Fruit fly (Drosophila melanogaster) whole organism, prepupa: ENCODE data around the gene CG5808.

Source experiments
- Blimp-1 ChIP-seq: fragments of 200-800 bp; sonication (Bioruptor generic); optimal IDR thresholded peaks from 3 replicates; lab custom pipeline; 2017; ENCODE audit warnings: missing biosample characterization, missing genetic modification characterization, mild to moderate bottlenecking, moderate library complexity, missing genetic modification reagents
- CG10631 ChIP-seq: fragments of 200-800 bp; sonication (Bioruptor generic); optimal IDR thresholded peaks from 2 replicates; lab custom pipeline; 2016; ENCODE audit warnings: missing biosample characterization, missing genetic modification characterization
- CG11294 ChIP-seq: fragments of 200-800 bp; sonication (Bioruptor generic); IDR thresholded peaks from 2 replicates; pipeline ENCODE4 v1.3.6; 2022; ENCODE audit warnings: missing biosample characterization, missing genetic modification characterization
- CG11902 ChIP-seq: fragments of 200-800 bp; sonication (Bioruptor generic); optimal IDR thresholded peaks from 3 replicates; lab custom pipeline; 2016; ENCODE audit warnings: missing biosample characterization, missing genetic modification characterization
- CG16779 ChIP-seq: fragments of 200-800 bp; sonication (Bioruptor generic); optimal IDR thresholded peaks from 3 replicates; lab custom pipeline; 2017; ENCODE audit warnings: missing biosample characterization, mild to moderate bottlenecking, missing genetic modification characterization
- CG3032 ChIP-seq: fragments of 200-800 bp; optimal IDR thresholded peaks from 2 replicates; lab custom pipeline; 2019; ENCODE audit warnings: missing biosample characterization, mild to moderate bottlenecking, missing genetic modification characterization, moderate library complexity
- CG31627 ChIP-seq: fragments of 200-800 bp; sonication (Bioruptor generic); optimal IDR thresholded peaks from 3 replicates; lab custom pipeline; 2016; ENCODE audit warnings: missing biosample characterization, missing genetic modification characterization
- CG4318 ChIP-seq: fragments of 200-800 bp; sonication (Bioruptor generic); optimal IDR thresholded peaks from 3 replicates; lab custom pipeline; 2017; ENCODE audit warnings: missing biosample characterization, mild to moderate bottlenecking, missing genetic modification characterization
- CG6792 ChIP-seq: fragments of 200-800 bp; sonication (Bioruptor generic); optimal IDR thresholded peaks from 3 replicates; lab custom pipeline; 2016; ENCODE audit warnings: missing biosample characterization, missing genetic modification characterization
- CG6808 ChIP-seq: fragments of 200-800 bp; sonication (Bioruptor generic); optimal IDR thresholded peaks from 3 replicates; lab custom pipeline; 2017; ENCODE audit warnings: missing biosample characterization, missing genetic modification characterization, mild to moderate bottlenecking, moderate library complexity, missing genetic modification reagents
- CG8632 ChIP-seq: fragments of 200-800 bp; sonication (Bioruptor generic); optimal IDR thresholded peaks from 3 replicates; lab custom pipeline; 2016; ENCODE audit warnings: missing biosample characterization, missing genetic modification characterization
- CG9139 ChIP-seq: fragments of 200-800 bp; sonication (Bioruptor generic); optimal IDR thresholded peaks from 3 replicates; lab custom pipeline; 2017; ENCODE audit warnings: missing biosample characterization, mild to moderate bottlenecking, missing genetic modification characterization
- Eip75B ChIP-seq: fragments of 200-800 bp; sonication (Bioruptor generic); optimal IDR thresholded peaks from 3 replicates; lab custom pipeline; 2016; ENCODE audit warnings: missing biosample characterization, missing genetic modification characterization
- Eip78C ChIP-seq: fragments of 200-800 bp; sonication (Bioruptor generic); peaks from one replicate; lab custom pipeline; 2016; ENCODE audit warnings: missing biosample characterization, missing genetic modification characterization
- Ets21C ChIP-seq: fragments of 200-800 bp; sonication (Bioruptor generic); optimal IDR thresholded peaks from 3 replicates; lab custom pipeline; 2016; ENCODE audit warnings: missing biosample characterization, missing genetic modification characterization
- Hr39 ChIP-seq: fragments of 200-800 bp; sonication (Bioruptor generic); optimal IDR thresholded peaks from 2 replicates; lab custom pipeline; 2016; ENCODE audit warnings: missing biosample characterization, missing genetic modification characterization
- Lpt ChIP-seq: fragments of 200-800 bp; sonication (Bioruptor generic); optimal IDR thresholded peaks from 3 replicates; lab custom pipeline; 2016; ENCODE audit warnings: missing biosample characterization, missing genetic modification characterization
- Met ChIP-seq: fragments of 200-800 bp; sonication (Bioruptor generic); optimal IDR thresholded peaks from 3 replicates; lab custom pipeline; 2016; ENCODE audit warnings: missing biosample characterization, missing genetic modification characterization
- OdsH ChIP-seq: fragments of 200-800 bp; sonication (Bioruptor generic); optimal IDR thresholded peaks from 3 replicates; lab custom pipeline; 2016; ENCODE audit warnings: missing biosample characterization, missing genetic modification characterization
- Sox102F ChIP-seq: fragments of 200-800 bp; sonication (Bioruptor generic); optimal IDR thresholded peaks from 2 replicates; lab custom pipeline; 2016; ENCODE audit warnings: missing biosample characterization, mild to moderate bottlenecking, missing genetic modification characterization
- Sox14 ChIP-seq: fragments of 200-800 bp; sonication (Bioruptor generic); optimal IDR thresholded peaks from 3 replicates; lab custom pipeline; 2016; ENCODE audit warnings: missing biosample characterization, missing genetic modification characterization
- Sox15 ChIP-seq: fragments of 200-800 bp; sonication (Bioruptor generic); optimal IDR thresholded peaks from 3 replicates; lab custom pipeline; 2016; ENCODE audit warnings: missing biosample characterization, missing genetic modification characterization
- acj6 ChIP-seq: fragments of 200-800 bp; sonication (Bioruptor generic); optimal IDR thresholded peaks from 3 replicates; lab custom pipeline; 2016; ENCODE audit warnings: missing biosample characterization, missing genetic modification characterization
- cyc ChIP-seq: fragments of 200-800 bp; sonication (Bioruptor generic); optimal IDR thresholded peaks from 3 replicates; lab custom pipeline; 2016; ENCODE audit warnings: missing biosample characterization, missing genetic modification characterization
- dsx ChIP-seq: fragments of 200-800 bp; optimal IDR thresholded peaks from 3 replicates; lab custom pipeline; 2019; ENCODE audit warnings: missing biosample characterization, mild to moderate bottlenecking, missing genetic modification characterization, moderate library complexity; ENCODE audit not compliant: poor library complexity, severe bottlenecking
- esn ChIP-seq: fragments of 200-800 bp; sonication (Bioruptor generic); optimal IDR thresholded peaks from 2 replicates; lab custom pipeline; 2016; ENCODE audit warnings: missing biosample characterization, mild to moderate bottlenecking, missing genetic modification characterization, moderate library complexity
- fd59A ChIP-seq: fragments of 200-800 bp; sonication (Bioruptor generic); optimal IDR thresholded peaks from 2 replicates; lab custom pipeline; 2017; ENCODE audit warnings: missing biosample characterization, mild to moderate bottlenecking, missing genetic modification characterization, missing genetic modification reagents
- fkh ChIP-seq: fragments of 200-800 bp; sonication (Bioruptor generic); optimal IDR thresholded peaks from 3 replicates; lab custom pipeline; 2017; ENCODE audit warnings: missing biosample characterization, mild to moderate bottlenecking, missing genetic modification characterization, moderate library complexity
- lz ChIP-seq: fragments of 200-800 bp; sonication (Bioruptor generic); optimal IDR thresholded peaks from 3 replicates; lab custom pipeline; 2016; ENCODE audit warnings: missing biosample characterization, missing genetic modification characterization
- net ChIP-seq: fragments of 200-800 bp; sonication (Bioruptor generic); optimal IDR thresholded peaks from 3 replicates; lab custom pipeline; 2016; ENCODE audit warnings: missing biosample characterization, missing genetic modification characterization
- salr ChIP-seq, 2 experiments: fragments of 200-800 bp; sonication (Bioruptor generic); optimal IDR thresholded peaks; 3 replicates each; lab custom pipeline; 2016 to 2018; ENCODE audit warnings: missing biosample characterization in 2 of 2, missing genetic modification characterization in 2 of 2, mild to moderate bottlenecking in 1 of 2
- spab ChIP-seq: fragments of 200-800 bp; sonication (Bioruptor generic); optimal IDR thresholded peaks from 2 replicates; lab custom pipeline; 2017; ENCODE audit warnings: missing biosample characterization, mild to moderate bottlenecking, missing genetic modification characterization, missing genetic modification reagents
- svp ChIP-seq: fragments of 200-800 bp; sonication (Bioruptor generic); peaks from one replicate; lab custom pipeline; 2016; ENCODE audit warnings: missing biosample characterization, missing genetic modification characterization
- topi ChIP-seq: fragments of 200-800 bp; sonication (Bioruptor generic); optimal IDR thresholded peaks from 3 replicates; lab custom pipeline; 2016; ENCODE audit warnings: missing biosample characterization, missing genetic modification characterization
- vri ChIP-seq: fragments of 200-800 bp; sonication (Bioruptor generic); optimal IDR thresholded peaks from 3 replicates; lab custom pipeline; 2016; ENCODE audit warnings: missing biosample characterization, mild to moderate bottlenecking, missing genetic modification characterization

Gene CG5808

DNA sequence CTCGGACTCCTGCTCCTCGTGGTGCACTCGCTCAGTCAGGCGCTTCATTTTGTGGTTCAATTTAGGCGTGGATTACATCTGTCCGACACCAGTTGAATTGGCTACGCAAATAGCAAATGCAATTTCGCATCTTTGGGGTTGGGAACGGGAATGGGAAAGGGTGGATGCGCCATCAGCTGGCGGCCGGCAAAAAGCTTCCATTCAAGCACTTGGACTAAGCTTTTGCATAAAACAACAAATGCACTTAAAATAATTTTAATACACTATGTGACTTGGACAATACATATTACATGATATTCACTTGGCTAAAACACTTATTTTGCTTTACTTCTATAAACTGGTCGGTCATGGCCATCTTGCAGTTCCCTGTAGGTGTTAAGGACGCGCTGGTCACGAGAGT lies 39.3 kb upstream of the CG5808 start, which contains the start of gene HDAC11:
Gene HDAC11 (minus strand): TSS at position 101 of the 400 bp plus-strand sequence.
- TF ChIP-seq CG16779 (tag; lab: Kevin White, UChicago): no peak
- TF ChIP-seq svp (GFP tag; lab: Kevin White, UChicago): no peak

dm6 chr3R:24851429-24851828 lies 34.6 kb upstream of the CG5808 start, which contains the start of gene Nct:
Nct (plus strand) TSS chr3R:24851601.
- TF ChIP-seq Ets21C (GFP tag; lab: Kevin White, UChicago) (no peak), Sox102F (GFP tag; lab: Kevin White, UChicago) (no peak), lz (GFP tag; lab: Kevin White, UChicago) (no peak), dsx (GFP tag; lab: Kevin White, UChicago) (no peak), Hr39 (no peak), net (GFP tag; lab: Kevin White, UChicago) (no peak), Sox14 (GFP tag; lab: Kevin White, UChicago) (peak; percentile 68), Blimp-1 (GFP tag; lab: Kevin White, UChicago) (no peak)

DNA sequence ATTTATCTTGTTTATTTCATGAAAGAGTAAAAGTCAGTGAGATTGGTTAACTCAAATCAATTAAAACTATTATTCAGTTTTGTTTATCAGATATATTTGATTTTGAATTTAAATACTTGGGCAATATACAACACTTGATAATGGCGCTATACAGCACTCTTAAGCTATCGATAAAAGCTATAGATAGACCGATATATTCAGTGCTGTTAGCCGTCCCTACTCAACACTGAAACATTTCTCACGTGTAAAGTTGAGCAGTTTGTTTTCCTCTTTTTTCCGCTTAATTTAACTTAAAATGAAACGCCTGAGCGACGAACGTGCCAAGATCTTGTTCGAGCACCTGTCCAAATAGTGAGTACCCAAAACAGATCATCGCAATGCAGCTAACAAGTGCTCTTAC lies 33.6 kb upstream of the CG5808 start, which contains the start of gene CG7006:
Gene CG7006 (plus strand): TSS at position 208 of the 400 bp plus-strand sequence.
- no peak for TF ChIP-seq CG11294
- peak; percentile 39 for TF ChIP-seq Ets21C (GFP tag; lab: Kevin White, UChicago)
- peak; percentile 70 for TF ChIP-seq lz (GFP tag; lab: Kevin White, UChicago)
- peak; percentile 68 for TF ChIP-seq esn (GFP tag; lab: Kevin White, UChicago)
- TF ChIP-seq Sox14 (GFP tag; lab: Kevin White, UChicago): peak; percentile 39
- TF ChIP-seq CG10631 (GFP tag; lab: Kevin White, UChicago): peak; percentile 67
- TF ChIP-seq CG3032 (tag; lab: Kevin White, UChicago): no peak
- TF ChIP-seq acj6 (GFP tag; lab: Kevin White, UChicago): peak; percentile 41
- TF ChIP-seq Sox102F (GFP tag; lab: Kevin White, UChicago): no peak
- TF ChIP-seq CG31627: peak; percentile 79
- peak; percentile 83 for TF ChIP-seq cyc (GFP tag; lab: Kevin White, UChicago)
- no peak for TF ChIP-seq CG9139 (GFP tag; lab: Kevin White, UChicago)
- TF ChIP-seq vri (GFP tag; lab: Kevin White, UChicago): no peak
- TF ChIP-seq Hr39: peak; percentile 63
- TF ChIP-seq CG4318 (GFP tag; lab: Kevin White, UChicago): no peak
- peak; percentile 48 for TF ChIP-seq CG11902
- TF ChIP-seq topi (GFP tag; lab: Kevin White, UChicago): peak; percentile 66
- TF ChIP-seq Met: no peak
- no peak for TF ChIP-seq fd59A
- peak; percentile 77 for TF ChIP-seq Eip78C (GFP tag; lab: Kevin White, UChicago)
- TF ChIP-seq, all 60 proteins: peak for 12

DNA sequence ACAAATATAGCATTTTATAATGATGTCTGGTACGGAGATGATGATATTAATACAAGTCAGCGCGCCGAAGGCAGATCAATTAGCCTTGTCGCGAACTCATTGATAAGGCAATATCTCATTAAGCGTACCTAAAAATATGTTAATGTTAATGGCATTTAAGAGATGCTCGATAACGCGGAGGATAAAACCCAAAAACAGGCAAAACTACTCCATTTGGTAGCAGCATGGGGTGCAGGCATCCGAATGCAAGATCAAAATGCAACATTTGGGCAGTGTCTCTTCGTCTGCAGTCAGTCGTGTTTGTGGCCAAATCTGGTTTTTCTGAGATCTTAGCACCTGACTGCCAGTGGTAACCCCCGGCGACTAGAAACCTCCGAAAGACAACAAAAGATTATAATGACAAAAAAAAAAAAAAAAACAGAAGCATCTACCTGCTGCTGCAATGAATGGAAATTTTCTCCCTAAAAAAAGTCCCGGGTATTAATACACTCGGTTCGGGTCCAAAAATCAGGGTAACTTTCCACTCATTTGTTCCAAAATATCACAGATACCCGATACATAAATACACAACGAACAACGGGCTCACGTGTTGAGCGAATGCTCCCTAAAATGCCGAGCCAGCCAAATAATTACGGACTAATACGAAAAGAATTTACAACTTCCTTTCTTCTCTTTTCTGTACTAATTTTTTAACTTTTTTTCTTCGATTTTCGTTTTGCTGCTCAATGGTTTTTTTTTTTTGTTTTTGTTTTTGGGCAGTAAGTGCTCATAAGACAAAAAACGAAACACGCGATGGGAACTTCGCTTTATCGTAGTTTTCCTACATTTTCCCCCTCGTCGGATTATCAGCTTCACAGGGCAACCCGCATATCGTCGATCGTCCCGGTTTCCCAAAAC lies 29.4 kb upstream of the CG5808 start:
- TF ChIP-seq salr (GFP tag; optimal IDR thresholded peaks at IDR 0.05; lab: Kevin White, UChicago) (no peak), Eip75B (GFP tag; lab: Kevin White, UChicago) (no peak)

DNA sequence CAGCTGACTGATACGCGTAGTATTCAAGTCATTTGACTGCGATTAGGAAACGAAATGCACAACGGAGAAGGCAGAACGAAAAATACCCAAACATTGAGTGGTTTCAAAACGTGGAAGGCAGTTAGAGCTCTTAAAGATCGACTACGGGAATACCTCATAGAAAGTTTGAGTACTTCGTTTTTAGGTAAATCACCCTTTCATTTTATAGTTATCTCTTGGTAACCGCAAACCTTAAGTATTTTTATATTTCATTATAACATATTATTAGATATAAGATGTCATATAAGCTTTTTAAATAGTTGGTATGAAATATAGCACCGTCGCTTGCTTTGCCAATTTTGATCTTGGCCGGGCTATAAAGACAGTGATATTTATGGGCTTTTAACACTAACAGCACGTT lies 28.3 kb upstream of the CG5808 start:
- TF ChIP-seq salr (GFP tag; optimal IDR thresholded peaks at IDR 0.05; lab: Kevin White, UChicago): no peak
- TF ChIP-seq Sox15: no peak
- no peak for TF ChIP-seq cyc (GFP tag; lab: Kevin White, UChicago)
- no peak for TF ChIP-seq CG8632
- TF ChIP-seq Sox14 (GFP tag; lab: Kevin White, UChicago): no peak
- no peak for TF ChIP-seq CG3032 (tag; lab: Kevin White, UChicago)
- TF ChIP-seq CG6808 (GFP tag; lab: Kevin White, UChicago): no peak
- no peak for TF ChIP-seq CG6792 (GFP tag; lab: Kevin White, UChicago)
- no peak for TF ChIP-seq spab (GFP tag; lab: Kevin White, UChicago)
- TF ChIP-seq fkh: no peak
- TF ChIP-seq Eip78C (GFP tag; lab: Kevin White, UChicago): no peak
- TF ChIP-seq Lpt: no peak
- TF ChIP-seq OdsH (GFP tag; lab: Kevin White, UChicago): no peak
- TF ChIP-seq CG10631 (GFP tag; lab: Kevin White, UChicago): no peak
